Worm (Caenorhabditis elegans) whole organism, young adult: ENCODE results near the gene sdz-26.

Experiments
- C17E4.6 ChIP-seq: fragments of 200-800 bp; sonication (Bioruptor generic); IDR thresholded peaks from 2 replicates; pipeline ENCODE4 v1.3.6; 2022; ENCODE audit warnings: missing genetic modification reagents, missing genetic modification characterization, missing compliant biosample characterization
- D2030.7 ChIP-seq: fragments of 200-800 bp; sonication (Bioruptor generic); IDR thresholded peaks from 2 replicates; pipeline ENCODE4 v1.3.6; 2022; ENCODE audit warnings: missing genetic modification reagents, missing genetic modification characterization, missing compliant biosample characterization
- F10E7.11 ChIP-seq: sonication (generic microtip); optimal IDR thresholded peaks from 2 replicates; lab custom pipeline; 2017; ENCODE audit warnings: mild to moderate bottlenecking, missing genetic modification characterization, moderate library complexity, missing compliant biosample characterization
- F33H1.4 ChIP-seq: fragments of 200-800 bp; sonication (Bioruptor generic); IDR thresholded peaks from 2 replicates; pipeline ENCODE4 v1.3.6; 2022; ENCODE audit warnings: missing genetic modification reagents, missing genetic modification characterization, missing compliant biosample characterization
- F37B4.10 ChIP-seq: fragments of 200-800 bp; sonication (Bioruptor generic); IDR thresholded peaks from 2 replicates; pipeline ENCODE4 v1.3.6; 2022; ENCODE audit warnings: missing genetic modification characterization, missing compliant biosample characterization
- F49E8.2 ChIP-seq: sonication (generic microtip); optimal IDR thresholded peaks from 3 replicates; lab custom pipeline; 2017; ENCODE audit warnings: missing genetic modification characterization, mild to moderate bottlenecking, missing compliant biosample characterization, antibody characterized with exemption, moderate library complexity; ENCODE audit not compliant: insufficient read depth
- F57A8.1 ChIP-seq: fragments of 200-800 bp; sonication (Bioruptor generic); optimal IDR thresholded peaks from 2 replicates; lab custom pipeline; 2018; ENCODE audit warnings: mild to moderate bottlenecking, missing genetic modification characterization, moderate library complexity, missing compliant biosample characterization
- Y56A3A.18 ChIP-seq: fragments of 200-800 bp; sonication (Bioruptor generic); IDR thresholded peaks from 2 replicates; pipeline ENCODE4 v1.3.6; 2022; ENCODE audit warnings: missing genetic modification reagents, missing genetic modification characterization, missing compliant biosample characterization
- Y79H2A.3 ChIP-seq: fragments of 200-800 bp; sonication (Bioruptor generic); conservative IDR thresholded peaks from 2 replicates; pipeline ENCODE4 v1.3.6; 2022; ENCODE audit warnings: missing genetic modification reagents, missing genetic modification characterization, missing compliant biosample characterization
- ama-1 ChIP-seq, 3 experiments: fragments of 150-350 bp in 1 of 3; sonication (generic microtip) in 2 of 3; optimal IDR thresholded peaks; 2 replicates each; lab custom pipeline; 2014 to 2018; ENCODE audit warnings: missing biosample characterization in 2 of 3, missing genetic modification characterization in 2 of 3, missing genetic modification reagents in 2 of 3
- atf-7 ChIP-seq: sonication (generic microtip); optimal IDR thresholded peaks from 2 replicates; lab custom pipeline; 2017; ENCODE audit warnings: mild to moderate bottlenecking, missing genetic modification characterization, missing compliant biosample characterization
- bed-1 ChIP-seq: fragments of 200-800 bp; sonication (Bioruptor generic); IDR thresholded peaks from 2 replicates; pipeline ENCODE4 v1.3.6; 2022; ENCODE audit warnings: missing genetic modification reagents, missing genetic modification characterization, missing compliant biosample characterization
- bed-2 ChIP-seq: fragments of 200-800 bp; sonication (Bioruptor generic); IDR thresholded peaks from 2 replicates; pipeline ENCODE4 v1.3.6; 2022; ENCODE audit warnings: missing genetic modification reagents, missing genetic modification characterization, missing compliant biosample characterization
- ccch-3 ChIP-seq: fragments of 200-800 bp; sonication (Bioruptor generic); optimal IDR thresholded peaks from 2 replicates; lab custom pipeline; 2018; ENCODE audit warnings: mild to moderate bottlenecking, missing genetic modification characterization, missing compliant biosample characterization
- dox-1 ChIP-seq: fragments of 200-800 bp; sonication (Bioruptor generic); IDR thresholded peaks from 2 replicates; pipeline ENCODE4 v1.3.6; 2022; ENCODE audit warnings: missing genetic modification reagents, missing genetic modification characterization, missing compliant biosample characterization
- dpff-1 ChIP-seq: sonication (generic microtip); optimal IDR thresholded peaks from 2 replicates; lab custom pipeline; 2017; ENCODE audit warnings: mild to moderate bottlenecking, missing genetic modification characterization, missing compliant biosample characterization
- dpl-1 ChIP-seq: fragments of 150-350 bp; optimal IDR thresholded peaks from 2 replicates; lab custom pipeline; 2014; ENCODE audit warnings: missing biosample characterization, missing genetic modification reagents, missing genetic modification characterization
- efl-1 ChIP-seq: fragments of 150-350 bp; optimal IDR thresholded peaks from 2 replicates; lab custom pipeline; 2014; ENCODE audit warnings: missing biosample characterization, missing genetic modification reagents, missing genetic modification characterization
- egl-18 ChIP-seq: fragments of 200-800 bp; sonication (Bioruptor generic); IDR thresholded peaks from 2 replicates; pipeline ENCODE4 v1.3.6; 2022; ENCODE audit warnings: missing genetic modification reagents, missing genetic modification characterization, missing compliant biosample characterization
- fkh-3 ChIP-seq: sonication (generic microtip); optimal IDR thresholded peaks from 2 replicates; lab custom pipeline; 2016; ENCODE audit warnings: mild to moderate bottlenecking, missing genetic modification characterization, missing compliant biosample characterization
- let-607 ChIP-seq, 2 experiments: fragments of 200-800 bp in 1 of 2; sonication (Bioruptor generic) in 1 of 2; sonication (generic microtip) in 1 of 2; optimal IDR thresholded peaks; 2 replicates each; lab custom pipeline; 2016 to 2018; ENCODE audit warnings: mild to moderate bottlenecking in 2 of 2, missing compliant biosample characterization in 2 of 2, missing genetic modification characterization in 2 of 2, moderate library complexity in 2 of 2, missing genotype in 1 of 2
- lin-54 ChIP-seq: fragments of 200-800 bp; sonication (Bioruptor generic); optimal IDR thresholded peaks from 2 replicates; lab custom pipeline; 2018; ENCODE audit warnings: mild to moderate bottlenecking, missing genetic modification characterization, missing compliant biosample characterization
- lsl-1 ChIP-seq: fragments of 200-800 bp; sonication (Bioruptor generic); optimal IDR thresholded peaks from 2 replicates; lab custom pipeline; 2018; ENCODE audit warnings: mild to moderate bottlenecking, missing genetic modification characterization, moderate library complexity, missing compliant biosample characterization
- madf-6 ChIP-seq: fragments of 200-800 bp; sonication (Bioruptor generic); IDR thresholded peaks from 2 replicates; pipeline ENCODE4 v1.3.6; 2022; ENCODE audit warnings: missing genetic modification reagents, missing genetic modification characterization, missing compliant biosample characterization
- madf-8 ChIP-seq: fragments of 200-800 bp; sonication (Bioruptor generic); conservative IDR thresholded peaks from 2 replicates; pipeline ENCODE4 v1.3.6; 2022; ENCODE audit warnings: missing genetic modification reagents, missing genetic modification characterization, missing compliant biosample characterization
- pbrm-1 ChIP-seq: fragments of 200-800 bp; sonication (Bioruptor generic); IDR thresholded peaks from 2 replicates; pipeline ENCODE4 v1.3.6; 2022; ENCODE audit warnings: missing genetic modification reagents, missing genetic modification characterization, missing compliant biosample characterization
- rcor-1 ChIP-seq: fragments of 200-800 bp; sonication (Bioruptor generic); IDR thresholded peaks from 2 replicates; pipeline ENCODE4 v1.3.6; 2022; ENCODE audit warnings: missing genetic modification reagents, missing genetic modification characterization, missing compliant biosample characterization
- snpc-1.1 ChIP-seq: sonication (generic microtip); optimal IDR thresholded peaks from 2 replicates; lab custom pipeline; 2017; ENCODE audit warnings: missing genetic modification characterization, mild to moderate bottlenecking, missing compliant biosample characterization, antibody characterized with exemption, moderate library complexity, missing genotype, missing genetic modification reagents; ENCODE audit not compliant: insufficient read depth
- snpc-1.3 ChIP-seq: sonication (generic microtip); optimal IDR thresholded peaks from 2 replicates; lab custom pipeline; 2017; ENCODE audit warnings: missing genetic modification characterization, mild to moderate bottlenecking, missing compliant biosample characterization, antibody characterized with exemption, moderate library complexity, missing genotype, missing genetic modification reagents; ENCODE audit not compliant: insufficient read depth
- snpc-3.4 ChIP-seq: sonication (generic microtip); optimal IDR thresholded peaks from 2 replicates; lab custom pipeline; 2017; ENCODE audit warnings: missing genetic modification characterization, mild to moderate bottlenecking, missing compliant biosample characterization, antibody characterized with exemption, moderate library complexity, missing genotype, missing genetic modification reagents
- snpc-4 ChIP-seq, 5 experiments: fragments of 150-350 bp in 1 of 5; sonication (generic microtip) in 4 of 5; optimal IDR thresholded peaks; 2 replicates each; lab custom pipeline; 2014 to 2018; ENCODE audit warnings: missing genetic modification characterization in 5 of 5, missing biosample characterization in 3 of 5, antibody characterized with exemption in 2 of 5, mild to moderate bottlenecking in 2 of 5, missing compliant biosample characterization in 2 of 5, missing genotype in 2 of 5, moderate library complexity in 2 of 5, missing genetic modification reagents in 1 of 5
- tbp1 ChIP-seq: fragments of 200-800 bp; sonication (Bioruptor generic); optimal IDR thresholded peaks from 2 replicates; lab custom pipeline; 2018; ENCODE audit warnings: mild to moderate bottlenecking, missing genetic modification characterization, missing compliant biosample characterization
- unc-130 ChIP-seq: sonication (generic microtip); optimal IDR thresholded peaks from 2 replicates; lab custom pipeline; 2016; ENCODE audit warnings: missing genetic modification reagents, missing genetic modification characterization, missing compliant biosample characterization
- unc-62 ChIP-seq: fragments of 150-350 bp; optimal IDR thresholded peaks from 2 replicates; lab custom pipeline; 2014; ENCODE audit warnings: missing biosample characterization, missing genetic modification reagents, missing genetic modification characterization
- xnd-1 ChIP-seq: sonication (generic microtip); optimal IDR thresholded peaks from 2 replicates; lab custom pipeline; 2016; ENCODE audit warnings: missing genotype, missing genetic modification reagents, missing genetic modification characterization, missing compliant biosample characterization
- zfh-2 ChIP-seq: fragments of 200-800 bp; sonication (Bioruptor generic); conservative IDR thresholded peaks from 2 replicates; pipeline ENCODE4 v1.3.6; 2022; ENCODE audit warnings: missing genetic modification reagents, missing genetic modification characterization, missing compliant biosample characterization
- ztf-26 ChIP-seq: sonication (generic microtip); optimal IDR thresholded peaks from 2 replicates; lab custom pipeline; 2017; ENCODE audit warnings: missing genetic modification characterization, missing compliant biosample characterization
- ztf-28 ChIP-seq: fragments of 200-800 bp; sonication (Bioruptor generic); IDR thresholded peaks from 2 replicates; pipeline ENCODE4 v1.3.6; 2022; ENCODE audit warnings: missing genetic modification reagents, missing genetic modification characterization, missing compliant biosample characterization

Gene sdz-26

DNA sequence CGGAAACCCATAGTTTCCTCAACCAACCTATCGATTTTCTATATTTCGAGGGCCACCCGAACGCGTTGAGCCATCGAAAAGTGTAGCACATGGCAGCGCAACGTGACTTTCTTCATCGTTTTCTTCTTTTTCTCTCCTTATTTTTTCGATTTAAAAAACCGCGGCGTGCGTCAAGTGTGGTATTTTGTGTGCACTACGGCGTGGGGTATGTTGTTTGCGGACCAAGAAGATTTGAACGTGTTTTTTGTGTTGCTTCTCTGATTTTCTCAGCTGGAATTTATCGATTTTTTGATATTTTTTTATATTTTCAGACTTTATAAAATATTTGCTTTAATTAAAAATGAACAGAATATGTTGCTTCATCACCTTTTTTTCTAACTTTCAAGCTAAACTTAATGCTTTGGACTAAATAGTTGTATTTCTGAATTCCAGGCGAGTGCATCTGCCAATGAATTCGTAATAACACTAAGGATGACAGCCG, 23.6 kb upstream of the sdz-26 start, which contains the start of the genes agl-1 and pfs-2 (continued):
- TF ChIP-seq tbp1 (no peak), Y79H2A.3 (GFP tag; lab: Robert Waterston, UW) (no peak), egl-18 (no peak), ccch-3 (GFP tag; lab: Kevin White, UChicago) (no peak), lsl-1 (GFP tag; lab: Kevin White, UChicago) (peak; percentile 35)
- TF ChIP-seq, all 124 proteins: peak for 21

DNA sequence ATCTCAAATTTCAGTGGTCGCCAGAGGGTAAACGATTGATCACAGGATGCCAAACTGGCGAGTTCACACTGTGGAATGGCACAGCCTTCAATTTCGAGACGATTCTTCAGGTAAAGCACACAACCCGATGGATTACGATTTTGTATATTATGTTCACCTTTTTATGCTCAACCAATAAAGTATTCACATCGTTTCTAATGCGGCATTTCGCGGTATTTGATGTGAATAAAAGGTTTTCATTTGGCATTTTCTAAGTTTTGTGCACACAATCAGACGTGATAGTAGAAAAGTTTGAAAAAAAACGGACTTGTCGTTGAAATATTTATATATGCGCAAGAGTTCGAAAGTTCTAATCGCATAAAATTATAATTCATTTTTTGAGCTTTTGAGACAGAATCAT, 22.5 kb upstream of the sdz-26 start:
- no peak for TF ChIP-seq dpff-1 (tag; lab: Kevin White, UChicago)
- peak; percentile 8 for TF ChIP-seq snpc-1.1 (tag; lab: Kevin White, UChicago)
- no peak for TF ChIP-seq F37B4.10 (GFP tag; lab: Robert Waterston, UW)

DNA sequence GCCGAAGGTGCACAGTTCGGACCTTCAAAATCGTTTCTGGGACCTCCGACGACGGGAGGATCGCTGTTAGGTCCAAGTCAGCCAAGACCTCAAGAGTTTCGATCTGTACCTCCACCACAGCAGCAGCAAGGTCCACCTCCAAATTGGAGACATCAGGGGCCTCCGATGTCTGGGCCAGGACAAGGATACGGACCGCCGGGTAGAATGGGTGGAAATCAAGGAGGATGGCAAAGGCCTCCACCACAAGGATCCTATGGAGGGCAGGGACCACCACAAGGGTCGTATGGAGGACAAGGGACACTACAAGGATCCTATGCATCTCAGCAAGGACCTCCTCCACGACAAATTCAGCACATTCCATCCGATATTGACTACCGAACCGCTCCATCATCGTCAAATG, 20.9 kb upstream of the sdz-26 start:
- TF ChIP-seq bed-1 (GFP tag; lab: Robert Waterston, UW) (0 out of 2 replicates have a peak, but pooled peaks have one; percentile 4), zfh-2 (GFP tag; lab: Robert Waterston, UW) (peak; percentile 52; the same call in 1 of the 2 replicates), C17E4.6 (GFP tag; lab: Robert Waterston, UW) (no peak), ama-1 (optimal IDR thresholded peaks at IDR 0.05; lab: Kevin White, UChicago) (no peak), ama-1 (GFP tag; optimal IDR thresholded peaks at IDR 0.05; lab: Kevin White, UChicago) (no peak)
- TF ChIP-seq, all 124 proteins: peak for 2

DNA sequence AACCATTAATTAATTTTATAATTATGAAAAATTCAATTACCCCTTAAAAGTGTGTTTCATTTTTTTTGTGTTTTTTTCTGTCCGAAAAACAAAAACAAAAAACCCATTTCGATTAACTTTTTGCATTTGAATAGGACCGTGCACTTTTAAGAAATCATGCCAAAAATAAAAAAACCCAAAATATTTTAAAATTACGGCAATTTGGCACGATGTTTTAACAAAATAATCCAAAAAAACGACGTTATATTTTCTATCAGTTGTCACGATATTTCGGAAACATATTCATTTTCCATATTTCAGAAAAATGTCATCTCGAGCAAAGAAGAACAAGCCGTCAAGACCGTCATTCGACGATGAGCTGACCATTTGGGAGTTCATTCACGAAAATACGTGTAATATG, 19.8 kb upstream of the sdz-26 start, which contains the start of gene tebp-1:
Gene tebp-1 (plus strand): TSS at position 301 of the 400 bp plus-strand sequence.
- no peak for TF ChIP-seq snpc-4 (GFP tag; optimal IDR thresholded peaks at IDR 0.05; lab: Kevin White, UChicago)
- no peak for TF ChIP-seq snpc-4 (tag; optimal IDR thresholded peaks at IDR 0.05; lab: Kevin White, UChicago)
- TF ChIP-seq F33H1.4, result no peak

DNA sequence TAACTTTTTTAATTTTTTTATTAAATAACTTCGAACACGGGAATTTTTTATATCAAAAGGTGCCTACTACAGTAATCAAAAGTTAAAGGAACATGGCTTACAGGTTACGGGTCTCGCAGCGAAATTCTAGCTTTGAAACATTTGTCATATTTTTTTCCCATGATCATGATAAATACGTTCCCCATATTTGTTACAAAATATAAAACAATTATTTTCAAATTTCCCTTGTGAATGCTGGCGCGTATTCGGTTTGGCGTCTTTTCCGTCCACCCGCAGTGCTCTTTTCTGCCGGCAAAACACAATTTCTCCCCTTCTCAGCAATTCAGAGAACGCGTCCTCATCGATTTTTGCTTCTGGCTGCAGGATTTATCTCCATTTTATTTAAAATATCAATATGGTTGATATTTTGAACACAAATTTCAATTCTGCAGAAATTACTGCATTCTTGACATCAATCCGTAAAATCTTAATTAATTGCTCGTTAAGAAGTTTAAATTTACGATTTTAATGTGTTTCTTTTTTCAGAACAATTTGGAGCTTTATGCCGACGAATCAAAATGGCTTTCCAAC, 16.3 kb upstream of the sdz-26 start, which contains the start of gene imb-2:
Gene imb-2 (plus strand): TSS at position 520 of the 570 bp plus-strand sequence.
- TF ChIP-seq let-607 (tag; optimal IDR thresholded peaks at IDR 0.05; lab: Kevin White, UChicago) (peak in 1 of 2 experiments; percentile 15), fkh-3 (tag; lab: Kevin White, UChicago) (no peak), D2030.7 (GFP tag; lab: Robert Waterston, UW) (peak; percentile 40; the same call in 1 of the 2 replicates), unc-130 (GFP tag; lab: Kevin White, UChicago) (peak; percentile 12), dpl-1 (GFP tag; lab: Kevin White, UChicago) (peak; percentile 39), pbrm-1 (no peak), snpc-1.3 (peak; percentile 2), ama-1 (optimal IDR thresholded peaks at IDR 0.05; lab: Kevin White, UChicago) (no peak), ama-1 (GFP tag; optimal IDR thresholded peaks at IDR 0.05; lab: Kevin White, UChicago) (no peak), efl-1 (peak; percentile 40), bed-2 (GFP tag; lab: Robert Waterston, UW) (no peak), F57A8.1 (no peak), lin-54 (GFP tag; lab: Kevin White, UChicago) (peak; percentile 68), F33H1.4 (peak; percentile 86), Y56A3A.18 (GFP tag; lab: Robert Waterston, UW) (no peak), ztf-26 (no peak), madf-8 (GFP tag; lab: Robert Waterston, UW) (peak; percentile 49), atf-7 (no peak), ztf-28 (GFP tag; lab: Robert Waterston, UW) (no peak), rcor-1 (GFP tag; lab: Robert Waterston, UW) (0 out of 2 replicates have a peak, but pooled peaks have one; percentile 17), unc-62 (GFP tag; lab: Kevin White, UChicago) (no peak), F10E7.11 (tag; lab: Kevin White, UChicago) (no peak), F49E8.2 (tag; lab: Kevin White, UChicago) (peak; percentile 3), madf-6 (peak; percentile 84), snpc-3.4 (tag; lab: Kevin White, UChicago) (peak; percentile 13), xnd-1 (tag; lab: Kevin White, UChicago) (peak; percentile 82), dox-1 (GFP tag; lab: Robert Waterston, UW) (peak; percentile 54), zfh-2 (GFP tag; lab: Robert Waterston, UW) (peak; percentile 61)
